Fruit fly (Drosophila melanogaster) whole organism, wandering third instar larva: ENCODE data around the gene Gr93b.
A peak's percentile ranks its signal among the peaks of the same experiment; 100 is the strongest.

Source experiments
- Abd-B ChIP-seq: fragments of >200 bp; optimal IDR thresholded peaks from 2 replicates; lab custom pipeline; 2017; ENCODE audit warnings: missing biosample characterization, missing genetic modification characterization
- CG32264 ChIP-seq: fragments of 200-800 bp; sonication (Bioruptor generic); optimal IDR thresholded peaks from 2 replicates; lab custom pipeline; 2016; ENCODE audit warnings: missing biosample characterization, missing genetic modification characterization
- CG9705 ChIP-seq: fragments of 200-800 bp; sonication (Bioruptor generic); optimal IDR thresholded peaks from 2 replicates; lab custom pipeline; 2018; ENCODE audit warnings: missing biosample characterization, mild to moderate bottlenecking, missing genetic modification characterization
- CrebA ChIP-seq: fragments of 200-800 bp; sonication (Bioruptor generic); optimal IDR thresholded peaks from 2 replicates; lab custom pipeline; 2016; ENCODE audit warnings: missing biosample characterization, mild to moderate bottlenecking, missing genetic modification characterization, borderline replicate concordance
- Dfd ChIP-seq: fragments of >200 bp; optimal IDR thresholded peaks from 2 replicates; lab custom pipeline; 2017; ENCODE audit warnings: missing biosample characterization, missing genetic modification characterization
- Dif ChIP-seq: fragments of 200-275, 200-300 bp; sonication (Bioruptor generic); optimal IDR thresholded peaks from 2 replicates; lab custom pipeline; 2018; ENCODE audit warnings: missing biosample characterization, missing genetic modification characterization; ENCODE audit not compliant: partially characterized antibody
- GATAd ChIP-seq: sonication (Bioruptor generic); optimal IDR thresholded peaks from 2 replicates; lab custom pipeline; 2016; ENCODE audit warnings: missing biosample characterization, missing genetic modification characterization
- HLH106 ChIP-seq: fragments of 200-800 bp; optimal IDR thresholded peaks from 3 replicates; lab custom pipeline; 2019; ENCODE audit warnings: missing biosample characterization, mild to moderate bottlenecking, missing genetic modification characterization, moderate library complexity
- Hnf4 ChIP-seq: fragments of 200-800 bp; sonication (Bioruptor generic); optimal IDR thresholded peaks from 2 replicates; lab custom pipeline; 2016; ENCODE audit warnings: missing biosample characterization, mild to moderate bottlenecking, missing genetic modification characterization
- Hr78 ChIP-seq: fragments of >200 bp; optimal IDR thresholded peaks from 2 replicates; lab custom pipeline; 2017; ENCODE audit warnings: missing biosample characterization, missing genetic modification characterization
- Hr83 ChIP-seq: fragments of 200-300 bp; sonication (Bioruptor generic); optimal IDR thresholded peaks from 2 replicates; lab custom pipeline; 2016; ENCODE audit warnings: missing biosample characterization, mild to moderate bottlenecking, missing genetic modification characterization, moderate library complexity; ENCODE audit not compliant: poor library complexity, severe bottlenecking
- Jra ChIP-seq: sonication (Bioruptor generic); optimal IDR thresholded peaks from 2 replicates; lab custom pipeline; 2016; ENCODE audit warnings: missing biosample characterization, missing genetic modification characterization
- Mio ChIP-seq: sonication (Bioruptor generic); optimal IDR thresholded peaks from 2 replicates; lab custom pipeline; 2016; ENCODE audit warnings: missing biosample characterization, missing genetic modification characterization
- Myc ChIP-seq: fragments of >200 bp; optimal IDR thresholded peaks from 2 replicates; lab custom pipeline; 2017
- N ChIP-seq: fragments of >200 bp; optimal IDR thresholded peaks from 2 replicates; lab custom pipeline; 2018; ENCODE audit warnings: missing biosample characterization, missing external identifiers, missing genetic modification characterization
- OdsH ChIP-seq: fragments of 200-800 bp; sonication (Bioruptor generic); optimal IDR thresholded peaks from 2 replicates; lab custom pipeline; 2016; ENCODE audit warnings: missing biosample characterization, mild to moderate bottlenecking, missing genetic modification characterization
- Rel ChIP-seq, 2 experiments: fragments of 200-800 bp; sonication (Bioruptor generic) in 1 of 2; optimal IDR thresholded peaks; 2 replicates in 1 of 2; 3 replicates in 1 of 2; lab custom pipeline; 2016 to 2019; ENCODE audit warnings: mild to moderate bottlenecking in 2 of 2, missing biosample characterization in 2 of 2, missing genetic modification characterization in 2 of 2, moderate library complexity in 1 of 2
- Sp1 ChIP-seq: fragments of 200-800 bp; sonication (Bioruptor generic); optimal IDR thresholded peaks from 3 replicates; lab custom pipeline; 2019; ENCODE audit warnings: missing biosample characterization, mild to moderate bottlenecking, missing genetic modification characterization, moderate library complexity
- Vsx2 ChIP-seq: fragments of 200-300, 225-300 bp; sonication (Bioruptor generic); optimal IDR thresholded peaks from 2 replicates; lab custom pipeline; 2018; ENCODE audit warnings: missing biosample characterization, missing genetic modification characterization; ENCODE audit not compliant: partially characterized antibody
- br ChIP-seq: fragments of 200-800 bp; sonication (Bioruptor generic); optimal IDR thresholded peaks from 2 replicates; lab custom pipeline; 2016; ENCODE audit warnings: missing biosample characterization, missing genetic modification characterization
- brk ChIP-seq: fragments of 200-800 bp; sonication (Bioruptor generic); optimal IDR thresholded peaks from 2 replicates; lab custom pipeline; 2016; ENCODE audit warnings: missing biosample characterization, mild to moderate bottlenecking, missing genetic modification characterization
- dl ChIP-seq, 2 experiments: fragments of 175-275, 200-275 bp in 1 of 2; fragments of 200-275 bp in 1 of 2; sonication (Bioruptor generic); optimal IDR thresholded peaks; lab custom pipeline; 2018; ENCODE audit warnings: mild to moderate bottlenecking in 2 of 2, missing biosample characterization in 2 of 2, missing genetic modification characterization in 2 of 2, moderate library complexity in 2 of 2; ENCODE audit not compliant: partially characterized antibody in 2 of 2, insufficient read depth in 1 of 2
- dmrt93B ChIP-seq: fragments of 200-800 bp; sonication (Bioruptor generic); optimal IDR thresholded peaks from 2 replicates; lab custom pipeline; 2018; ENCODE audit warnings: missing biosample characterization, mild to moderate bottlenecking, missing genetic modification characterization
- dsf ChIP-seq: sonication (Bioruptor generic); optimal IDR thresholded peaks from 2 replicates; lab custom pipeline; 2016; ENCODE audit warnings: missing biosample characterization, missing genetic modification characterization, borderline replicate concordance
- ey ChIP-seq: fragments of 200-800 bp; sonication (Bioruptor generic); optimal IDR thresholded peaks from 2 replicates; lab custom pipeline; 2016; ENCODE audit warnings: missing biosample characterization, missing genetic modification characterization
- foxo ChIP-seq, 2 experiments: fragments of 200-800 bp; sonication (Bioruptor generic); optimal IDR thresholded peaks; 2 replicates in 1 of 2; 3 replicates in 1 of 2; lab custom pipeline; 2016 to 2017; ENCODE audit warnings: missing biosample characterization in 2 of 2, missing genetic modification characterization in 2 of 2
- fru ChIP-seq: fragments of 200-800 bp; sonication (Bioruptor generic); optimal IDR thresholded peaks from 3 replicates; lab custom pipeline; 2016; ENCODE audit warnings: missing biosample characterization, mild to moderate bottlenecking, missing genetic modification characterization
- h ChIP-seq: fragments of 200-800 bp; sonication (Bioruptor generic); optimal IDR thresholded peaks from 3 replicates; lab custom pipeline; 2016; ENCODE audit warnings: missing biosample characterization, mild to moderate bottlenecking, missing genetic modification characterization
- jim ChIP-seq: fragments of 175-275, 200-325 bp; sonication (Bioruptor generic); optimal IDR thresholded peaks from 2 replicates; lab custom pipeline; 2016; ENCODE audit warnings: missing biosample characterization, mild to moderate bottlenecking, missing genetic modification characterization
- lola ChIP-seq: fragments of >200 bp; optimal IDR thresholded peaks from 2 replicates; lab custom pipeline; 2017; ENCODE audit warnings: missing biosample characterization, missing genetic modification characterization
- pan ChIP-seq: fragments of >200 bp; optimal IDR thresholded peaks from 2 replicates; lab custom pipeline; 2017
- psq ChIP-seq: fragments of 200-800 bp; sonication (Bioruptor generic); optimal IDR thresholded peaks from 3 replicates; lab custom pipeline; 2017; ENCODE audit warnings: missing biosample characterization, mild to moderate bottlenecking, missing genetic modification characterization, moderate library complexity
- rgr ChIP-seq: fragments of 200-800 bp; sonication (Bioruptor generic); optimal IDR thresholded peaks from 3 replicates; lab custom pipeline; 2016; ENCODE audit warnings: missing biosample characterization, mild to moderate bottlenecking, missing genetic modification characterization
- sage ChIP-seq: fragments of 200-800 bp; sonication (Bioruptor generic); optimal IDR thresholded peaks from 2 replicates; lab custom pipeline; 2016; ENCODE audit warnings: missing biosample characterization, mild to moderate bottlenecking, missing genetic modification characterization
- sv ChIP-seq: fragments of 200-800 bp; sonication (Bioruptor generic); optimal IDR thresholded peaks from 3 replicates; lab custom pipeline; 2016; ENCODE audit warnings: missing biosample characterization, missing genetic modification characterization
- tai ChIP-seq: sonication (Bioruptor generic); optimal IDR thresholded peaks from 2 replicates; lab custom pipeline; 2016; ENCODE audit warnings: missing biosample characterization, missing genetic modification characterization
- usp ChIP-seq: fragments of >200 bp; optimal IDR thresholded peaks from 2 replicates; lab custom pipeline; 2017; ENCODE audit warnings: missing biosample characterization, missing genetic modification characterization
- woc ChIP-seq: sonication (Bioruptor generic); optimal IDR thresholded peaks from 2 replicates; lab custom pipeline; 2016; ENCODE audit warnings: missing biosample characterization, mild to moderate bottlenecking, missing genetic modification characterization

Gene Gr93b

DNA sequence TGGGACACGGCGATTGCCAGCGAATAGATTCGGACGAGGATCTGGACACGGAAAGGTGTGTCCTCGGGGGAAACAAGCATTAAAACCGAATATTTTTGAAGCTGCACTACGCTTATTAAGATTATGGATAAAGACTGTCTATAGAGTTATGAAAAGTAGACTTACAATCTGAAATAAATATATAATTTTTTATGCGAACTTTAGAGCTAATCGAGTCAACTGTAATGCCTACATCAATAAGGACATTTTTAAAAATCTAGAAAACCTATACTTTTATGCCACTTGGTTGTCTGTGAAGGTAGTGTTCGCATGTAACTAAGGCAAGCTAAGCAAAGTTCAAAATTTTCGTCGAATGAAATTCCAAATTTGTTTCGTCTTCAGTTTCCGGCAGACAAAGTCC lies 29.9 kb upstream of the Gr93b start, which contains the start of gene CG31178:
Gene CG31178 (plus strand): TSS at position 301 of the 400 bp plus-strand sequence.
- TF ChIP-seq dl (GFP tag; optimal IDR thresholded peaks at IDR 0.05; lab: Kevin White, UChicago; ENCODE audit: insufficient read depth in 1 of 2, partially characterized antibody in 2 of 2) (no peak), pan (lab: Kevin White, UChicago) (no peak), brk (GFP tag; lab: Kevin White, UChicago) (no peak), dsf (GFP tag; lab: Kevin White, UChicago) (no peak), h (GFP tag; lab: Kevin White, UChicago) (no peak), Rel (GFP tag; optimal IDR thresholded peaks at IDR 0.05; lab: Kevin White, UChicago) (no peak), Rel (tag; optimal IDR thresholded peaks at IDR 0.05; lab: Kevin White, UChicago) (no peak)

DNA sequence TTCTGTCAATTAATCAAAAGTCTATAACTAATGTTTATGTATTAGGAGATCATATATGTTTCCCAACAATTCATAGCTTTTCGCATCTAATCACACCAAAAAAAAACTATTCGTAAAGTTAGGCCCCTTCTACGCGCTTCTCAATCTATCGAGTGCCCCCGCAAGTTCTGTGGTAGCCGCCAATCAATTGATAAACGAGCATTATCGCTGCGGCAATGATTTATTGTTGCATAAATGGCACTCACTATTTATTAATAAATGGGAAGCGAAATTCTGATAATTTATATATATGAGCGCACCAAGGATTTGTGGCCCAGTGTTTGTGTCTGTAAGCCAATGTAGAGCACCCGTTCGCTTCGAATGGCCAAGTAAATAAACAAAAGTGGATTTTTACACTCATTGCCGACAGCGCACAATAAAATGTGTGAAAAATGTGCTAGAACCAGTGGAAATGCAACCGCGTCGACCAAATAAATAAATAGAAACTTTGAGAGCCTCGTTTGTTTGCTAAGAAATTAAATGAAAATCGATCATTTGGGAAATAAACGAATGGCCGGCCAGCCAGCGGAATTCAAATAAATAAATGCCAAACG lies 27.9 kb upstream of the Gr93b start:
- TF ChIP-seq h (GFP tag; lab: Kevin White, UChicago), result no peak
- TF ChIP-seq rgr (GFP tag; lab: Kevin White, UChicago), result no peak
- no peak for TF ChIP-seq Jra
- no peak for TF ChIP-seq dmrt93B (GFP tag; lab: Kevin White, UChicago)
- TF ChIP-seq brk (GFP tag; lab: Kevin White, UChicago), result no peak
- TF ChIP-seq dsf (GFP tag; lab: Kevin White, UChicago), result no peak
- TF ChIP-seq sv, result no peak
- TF ChIP-seq woc (GFP tag; lab: Kevin White, UChicago), result no peak
- TF ChIP-seq Hr78 (GFP tag; lab: Kevin White, UChicago), result no peak
- TF ChIP-seq Dif (GFP tag; lab: Kevin White, UChicago), result no peak
- TF ChIP-seq pan (lab: Kevin White, UChicago), result no peak
- no peak for TF ChIP-seq ey (GFP tag; lab: Kevin White, UChicago)
- TF ChIP-seq Vsx2 (GFP tag; lab: Kevin White, UChicago), result no peak
- no peak for TF ChIP-seq Hr83
- TF ChIP-seq GATAd (GFP tag; lab: Kevin White, UChicago), result no peak
- no peak for TF ChIP-seq Mio
- no peak for TF ChIP-seq Abd-B
- no peak for TF ChIP-seq N (GFP tag; lab: Kevin White, UChicago)

DNA sequence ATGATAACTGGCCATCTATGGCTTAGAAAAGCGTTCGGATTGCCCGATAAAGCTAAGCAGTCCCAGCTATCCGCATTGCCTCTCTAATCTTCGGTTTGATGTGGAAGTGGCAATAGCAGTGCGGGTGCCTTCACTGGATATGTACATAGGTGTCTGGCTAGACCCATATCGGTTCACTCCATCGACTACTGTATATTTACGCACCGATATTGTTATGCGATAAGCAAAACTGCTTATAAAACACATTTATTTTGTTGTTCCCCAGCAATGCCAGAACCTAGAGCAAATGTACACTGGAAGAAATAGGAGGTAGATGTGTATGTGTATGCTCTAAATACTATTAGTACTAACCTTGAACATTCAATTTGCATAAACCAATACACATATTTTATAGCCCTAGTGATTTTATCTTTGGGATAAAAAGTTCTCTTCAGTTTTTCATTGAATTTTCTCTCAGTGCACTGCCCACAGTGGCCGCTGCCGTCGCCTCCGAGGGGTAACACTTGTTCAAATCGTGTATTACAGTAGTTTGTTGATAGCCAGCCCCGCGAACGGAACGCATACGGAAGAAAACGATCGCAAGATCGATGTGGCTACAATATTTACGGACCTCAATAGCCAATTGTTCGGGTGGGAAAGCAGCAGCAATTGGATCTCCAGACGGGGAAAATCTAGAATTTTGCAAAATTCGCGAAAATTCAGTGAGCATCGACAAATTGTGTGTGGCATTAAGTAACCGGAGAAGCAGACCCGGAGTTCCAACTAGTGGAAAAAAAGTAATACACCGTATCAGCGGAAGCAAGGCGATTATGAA lies 26.8 kb upstream of the Gr93b start, which contains the start of gene CG31431:
Gene CG31431 (plus strand): TSS at position 524 of the 814 bp plus-strand sequence.
- TF ChIP-seq Sp1 (GFP tag; lab: Kevin White, UChicago), result peak; percentile 61
- TF ChIP-seq Hr83, result no peak
- peak; percentile 83 for TF ChIP-seq ey (GFP tag; lab: Kevin White, UChicago)
- peak; percentile 77 for TF ChIP-seq HLH106 (tag; lab: Kevin White, UChicago)
- peak; percentile 60 for TF ChIP-seq woc (GFP tag; lab: Kevin White, UChicago)
- TF ChIP-seq dmrt93B (GFP tag; lab: Kevin White, UChicago), result peak; percentile 39
- TF ChIP-seq OdsH (GFP tag; lab: Kevin White, UChicago), result peak; percentile 81
- TF ChIP-seq Jra, result peak; percentile 44
- TF ChIP-seq fru, result peak; percentile 87
- TF ChIP-seq dsf (GFP tag; lab: Kevin White, UChicago), result no peak
- TF ChIP-seq brk (GFP tag; lab: Kevin White, UChicago), result no peak
- TF ChIP-seq Dif (GFP tag; lab: Kevin White, UChicago), result no peak
- TF ChIP-seq Myc (lab: Kevin White, UChicago), result no peak
- TF ChIP-seq sv, result peak; percentile 97
- peak; percentile 62 to 90 for TF ChIP-seq foxo (GFP tag; optimal IDR thresholded peaks at IDR 0.05; lab: Kevin White, UChicago)
- TF ChIP-seq rgr (GFP tag; lab: Kevin White, UChicago), result peak; percentile 87
- no peak for TF ChIP-seq Abd-B
- no peak for TF ChIP-seq tai
- no peak for TF ChIP-seq CG9705 (GFP tag; lab: Kevin White, UChicago)
- no peak for TF ChIP-seq GATAd (GFP tag; lab: Kevin White, UChicago)
- no peak for TF ChIP-seq pan (lab: Kevin White, UChicago)
- no peak for TF ChIP-seq lola
- peak; percentile 65 for TF ChIP-seq CG32264 (GFP tag; lab: Kevin White, UChicago)
- peak; percentile 70 for TF ChIP-seq psq (GFP tag; lab: Kevin White, UChicago)
- no peak for TF ChIP-seq Rel (GFP tag; optimal IDR thresholded peaks at IDR 0.05; lab: Kevin White, UChicago)
- TF ChIP-seq Rel (tag; optimal IDR thresholded peaks at IDR 0.05; lab: Kevin White, UChicago), result peak; percentile 56
- peak; percentile 11 for TF ChIP-seq sage (GFP tag; lab: Kevin White, UChicago)
- peak; percentile 82 for TF ChIP-seq Hnf4 (GFP tag; lab: Kevin White, UChicago)
- TF ChIP-seq CrebA (GFP tag; lab: Kevin White, UChicago), result no peak
- no peak for TF ChIP-seq jim (GFP tag; lab: Kevin White, UChicago)
- TF ChIP-seq Mio, result peak; percentile 36
- TF ChIP-seq N (GFP tag; lab: Kevin White, UChicago), result no peak
- TF ChIP-seq dl (GFP tag; optimal IDR thresholded peaks at IDR 0.05; lab: Kevin White, UChicago; ENCODE audit: insufficient read depth in 1 of 2, partially characterized antibody in 2 of 2), result no peak
- TF ChIP-seq h (GFP tag; lab: Kevin White, UChicago), result peak; percentile 78
- TF ChIP-seq Hr78 (GFP tag; lab: Kevin White, UChicago), result no peak
- TF ChIP-seq br (GFP tag; lab: Kevin White, UChicago), result peak; percentile 80
- no peak for TF ChIP-seq Dfd (GFP tag; lab: Kevin White, UChicago)
- no peak for TF ChIP-seq Vsx2 (GFP tag; lab: Kevin White, UChicago)
- no peak for TF ChIP-seq usp
